Fruit fly (Drosophila melanogaster): ENCODE results near the gene ens.

- TF ChIP-seq psq (optimal IDR thresholded peaks at IDR 0.05) (no peak), CG8478 (optimal IDR thresholded peaks at IDR 0.05) (no peak), usp (GFP tag; optimal IDR thresholded peaks at IDR 0.05) (no peak), Dll (optimal IDR thresholded peaks at IDR 0.05) (no peak)
Observed at dm6 chr3L:4125709-4126108, 8.6 kb downstream of the ens start.

All from whole organism.